Worm (Caenorhabditis elegans) whole organism, midembryonic: ENCODE measurements around the gene F53H1.4.
A peak's percentile ranks its signal among the peaks of the same experiment; 100 is the strongest.

Experiments used
- T22C8.4 ChIP-seq: fragments of 200-800 bp; sonication (Bioruptor generic); IDR thresholded peaks from 2 replicates; pipeline ENCODE4 v1.3.6; 2022; ENCODE audit warnings: missing genetic modification characterization, missing compliant biosample characterization
- cog-1 ChIP-seq: sonication (generic microtip); optimal IDR thresholded peaks from 2 replicates; lab custom pipeline; 2016; ENCODE audit warnings: missing genetic modification characterization, missing compliant biosample characterization
- flt-1 ChIP-seq: fragments of 200-800 bp; sonication (Bioruptor generic); IDR thresholded peaks from 2 replicates; pipeline ENCODE4 v1.3.6; 2022; ENCODE audit warnings: missing genetic modification characterization, missing compliant biosample characterization
- klf-2 ChIP-seq: fragments of 200-800 bp; sonication (Bioruptor generic); conservative IDR thresholded peaks from 2 replicates; pipeline ENCODE4 v1.3.6; 2022; ENCODE audit warnings: missing genetic modification reagents, missing genetic modification characterization, missing compliant biosample characterization
- med-1 ChIP-seq: sonication (generic microtip); optimal IDR thresholded peaks from 2 replicates; lab custom pipeline; 2017; ENCODE audit warnings: missing genetic modification characterization, mild to moderate bottlenecking, missing compliant biosample characterization, antibody characterized with exemption, missing genetic modification reagents; ENCODE audit not compliant: insufficient read depth
- ref-1 ChIP-seq: fragments of 200-800 bp; sonication (Bioruptor generic); conservative IDR thresholded peaks from 2 replicates; pipeline ENCODE4 v1.3.6; 2022; ENCODE audit warnings: missing genetic modification reagents, missing genetic modification characterization, missing compliant biosample characterization
- tab-1 ChIP-seq: fragments of 200-800 bp; sonication (Bioruptor generic); IDR thresholded peaks from 2 replicates; pipeline ENCODE4 v1.3.6; 2022; ENCODE audit warnings: missing genetic modification characterization, missing compliant biosample characterization
- ztf-23 ChIP-seq: fragments of 200-800 bp; sonication (Bioruptor generic); IDR thresholded peaks from 2 replicates; pipeline ENCODE4 v1.3.6; 2022; ENCODE audit warnings: missing genetic modification reagents, missing genetic modification characterization, missing compliant biosample characterization
- ztf-29 ChIP-seq: fragments of 200-800 bp; sonication (Bioruptor generic); IDR thresholded peaks from 2 replicates; pipeline ENCODE4 v1.3.6; 2022; ENCODE audit warnings: missing genetic modification reagents, missing genetic modification characterization, missing compliant biosample characterization

Gene F53H1.4

DNA sequence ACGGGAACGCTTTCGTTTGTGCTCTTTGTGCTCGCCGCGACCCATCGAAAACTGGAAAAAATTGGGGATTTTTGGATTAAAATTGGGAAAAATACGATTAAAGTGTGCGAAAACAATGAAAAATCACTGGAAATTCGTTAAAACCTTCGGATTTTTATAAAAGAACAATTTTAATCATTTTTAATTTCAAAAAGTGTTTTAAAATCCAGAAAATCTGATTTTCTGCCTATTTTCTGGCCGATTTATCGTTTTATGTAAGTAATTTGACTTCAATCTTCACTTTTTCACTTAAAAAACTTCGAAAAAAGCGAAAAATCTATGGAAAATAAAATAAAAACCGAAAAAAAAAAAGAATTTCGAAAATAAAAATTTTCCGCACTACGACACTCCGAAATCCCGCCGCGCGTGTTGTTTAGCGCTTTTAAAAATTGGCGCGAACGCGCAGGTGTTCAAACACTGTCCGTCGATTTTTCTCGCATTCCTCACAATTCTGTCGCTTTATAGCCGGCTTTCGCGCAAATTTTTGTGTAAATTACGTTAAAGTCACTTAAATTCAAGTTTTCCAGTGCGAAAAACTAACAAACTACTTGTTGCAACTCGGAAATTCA lies at the start of gene F53H1.4, which contains the start of gene ddx-46:
Gene F53H1.4, plus strand, starts transcription at position 567 of the 608 bp plus-strand sequence.
Gene ddx-46, minus strand, starts transcription at position 51 of the 608 bp plus-strand sequence.
- TF ChIP-seq flt-1 (GFP tag; lab: Robert Waterston, UW) = 0 out of 2 replicates have a peak, but pooled peaks have one; percentile 18
- TF ChIP-seq klf-2 (GFP tag; lab: Robert Waterston, UW) = no peak

DNA sequence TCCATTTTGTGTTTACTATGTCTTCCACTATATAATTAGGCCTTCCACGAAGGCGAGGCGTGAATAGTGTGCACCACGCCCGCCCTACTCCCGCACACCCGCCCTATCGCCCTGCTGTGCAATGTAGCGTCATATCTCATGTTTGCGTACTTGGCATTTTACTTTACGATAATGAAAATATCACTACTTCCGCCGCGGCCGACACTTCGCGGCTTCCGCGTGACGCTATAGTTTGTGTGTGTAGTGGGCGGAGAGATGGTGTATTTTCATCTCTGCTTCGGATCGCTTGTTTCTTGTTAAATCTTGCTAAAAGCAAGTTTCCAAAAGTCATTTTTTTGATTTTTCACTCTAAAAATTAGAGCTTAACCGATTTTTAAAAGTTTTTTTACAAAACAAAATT lies 49.5 kb upstream of the F53H1.4 start:
- TF ChIP-seq ref-1 (GFP tag; lab: Robert Waterston, UW) (no peak), flt-1 (GFP tag; lab: Robert Waterston, UW) (no peak), ztf-23 (GFP tag; lab: Robert Waterston, UW) (no peak), cog-1 (no peak), med-1 (no peak), tab-1 (no peak), T22C8.4 (GFP tag; lab: Robert Waterston, UW) (no peak), ztf-29 (no peak), klf-2 (GFP tag; lab: Robert Waterston, UW) (no peak)

DNA sequence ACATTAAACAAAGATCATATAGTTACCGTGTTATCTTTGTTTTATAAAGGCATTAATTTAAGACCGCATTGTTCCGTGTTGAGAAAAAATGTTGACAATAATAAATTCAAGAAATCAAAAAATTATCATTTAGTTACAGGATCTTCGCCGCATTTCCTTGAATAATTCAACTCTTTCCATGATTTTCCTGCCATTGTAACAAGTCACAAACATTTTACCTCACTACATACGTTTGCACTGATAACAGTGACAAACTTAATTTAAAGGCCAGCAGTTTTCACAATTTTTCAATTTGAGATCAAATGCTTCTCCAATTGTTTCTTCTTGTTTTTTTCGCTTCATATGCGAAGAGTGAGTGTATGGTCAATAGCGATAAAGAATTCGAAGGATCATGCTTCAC lies 48.9 kb upstream of the F53H1.4 start, which contains the start of gene clec-169:
Gene clec-169, plus strand, starts transcription at position 301 of the 400 bp plus-strand sequence.
- TF ChIP-seq cog-1 (no peak), T22C8.4 (GFP tag; lab: Robert Waterston, UW) (no peak), med-1 (no peak), tab-1 (no peak), ztf-29 (no peak), ztf-23 (GFP tag; lab: Robert Waterston, UW) (no peak), flt-1 (GFP tag; lab: Robert Waterston, UW) (no peak), klf-2 (GFP tag; lab: Robert Waterston, UW) (no peak), ref-1 (GFP tag; lab: Robert Waterston, UW) (no peak)

DNA sequence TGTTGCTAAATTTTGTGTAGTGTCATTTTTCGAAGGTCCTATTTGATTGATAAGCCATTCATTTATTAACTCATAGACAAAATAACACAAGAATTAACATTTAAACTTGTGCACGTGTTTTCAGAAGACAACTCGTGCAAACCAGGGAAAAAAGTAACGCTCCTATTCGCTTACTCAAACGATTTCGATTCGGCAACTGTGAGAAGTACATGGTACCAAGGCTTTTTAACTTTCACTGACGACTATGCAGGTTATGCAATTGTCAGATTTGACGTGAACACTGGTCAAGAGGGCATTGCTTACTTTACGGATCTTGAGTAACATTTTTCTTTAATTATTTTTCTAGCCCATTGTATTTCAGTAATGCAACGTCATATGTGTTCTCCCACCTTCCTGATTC lies 48.0 kb upstream of the F53H1.4 start:
- TF ChIP-seq klf-2 (GFP tag; lab: Robert Waterston, UW) (no peak), ztf-29 (no peak), tab-1 (no peak), ztf-23 (GFP tag; lab: Robert Waterston, UW) (no peak), ref-1 (GFP tag; lab: Robert Waterston, UW) (no peak), cog-1 (no peak), med-1 (no peak), flt-1 (GFP tag; lab: Robert Waterston, UW) (no peak), T22C8.4 (GFP tag; lab: Robert Waterston, UW) (no peak)

DNA sequence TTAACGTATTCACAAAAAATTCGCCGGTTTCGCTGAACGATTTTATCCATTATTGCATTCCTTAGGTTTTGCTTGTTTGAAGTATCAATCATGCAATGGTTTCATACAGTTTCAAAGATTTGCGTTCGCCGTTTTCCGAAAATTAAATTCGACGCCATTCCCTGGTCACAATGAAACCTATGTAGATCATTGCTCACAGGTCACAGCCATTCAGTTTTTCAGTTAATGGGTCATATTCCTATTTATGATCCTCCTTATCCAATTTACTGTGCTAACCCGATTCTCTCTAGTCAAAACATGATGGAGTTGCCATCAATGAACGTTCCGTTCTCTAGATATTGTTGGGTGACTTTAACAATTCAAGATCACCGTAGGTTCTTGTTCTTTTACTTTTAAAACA lies 45.0 kb upstream of the F53H1.4 start, which contains the start of gene F38A1.13:
Gene F38A1.13, plus strand, starts transcription at position 301 of the 400 bp plus-strand sequence.
- TF ChIP-seq T22C8.4 (GFP tag; lab: Robert Waterston, UW) (no peak), tab-1 (no peak), ztf-23 (GFP tag; lab: Robert Waterston, UW) (no peak)

DNA sequence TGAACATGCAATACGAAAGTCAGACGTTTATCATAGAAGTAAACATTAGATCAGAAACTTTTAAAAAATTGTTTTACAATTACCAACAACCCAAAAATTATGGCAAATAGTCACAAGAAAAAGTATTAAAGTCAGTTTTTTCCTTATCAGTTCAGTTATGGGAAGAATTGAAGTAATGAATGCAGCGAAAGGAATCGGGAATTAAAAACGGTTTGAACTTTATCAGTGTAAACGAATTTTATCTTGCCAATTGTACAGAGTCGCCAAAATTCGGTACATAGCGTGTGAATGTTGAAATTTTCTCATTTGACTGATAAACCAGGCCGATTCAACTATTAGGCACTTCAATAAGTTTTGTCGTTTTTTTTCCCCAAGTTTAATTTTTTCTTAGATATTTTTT lies 43.8 kb upstream of the F53H1.4 start:
- TF ChIP-seq flt-1 (GFP tag; lab: Robert Waterston, UW) = no peak
- TF ChIP-seq klf-2 (GFP tag; lab: Robert Waterston, UW) = no peak
- TF ChIP-seq med-1 = no peak
- no peak for TF ChIP-seq ztf-29
- no peak for TF ChIP-seq T22C8.4 (GFP tag; lab: Robert Waterston, UW)
- TF ChIP-seq ref-1 (GFP tag; lab: Robert Waterston, UW) = no peak
- TF ChIP-seq tab-1 = no peak
- no peak for TF ChIP-seq ztf-23 (GFP tag; lab: Robert Waterston, UW)
- TF ChIP-seq cog-1 = no peak

DNA sequence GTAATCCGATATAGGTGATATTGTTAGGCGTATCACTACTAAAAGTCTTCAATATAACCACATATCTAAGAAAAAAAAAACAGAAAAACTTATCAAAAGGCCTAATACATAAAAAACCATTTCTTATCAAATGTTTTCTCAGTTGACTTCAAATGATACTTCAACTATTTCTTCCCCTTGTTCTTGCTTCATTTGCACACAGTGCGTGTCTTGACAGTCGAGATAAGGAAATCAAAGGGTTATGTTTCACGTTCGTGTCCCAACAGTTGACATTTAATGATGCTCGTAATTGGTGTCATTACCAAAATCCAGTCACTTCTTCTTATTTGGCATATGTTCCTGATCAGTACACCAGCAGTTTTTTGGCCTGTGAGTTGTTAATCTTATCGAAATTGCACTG lies 43.2 kb upstream of the F53H1.4 start, which contains the start of gene clec-170:
Gene clec-170, plus strand, starts transcription at position 143 of the 400 bp plus-strand sequence.
- TF ChIP-seq flt-1 (GFP tag; lab: Robert Waterston, UW) = no peak
- TF ChIP-seq ztf-29 = no peak
- TF ChIP-seq med-1 = no peak

DNA sequence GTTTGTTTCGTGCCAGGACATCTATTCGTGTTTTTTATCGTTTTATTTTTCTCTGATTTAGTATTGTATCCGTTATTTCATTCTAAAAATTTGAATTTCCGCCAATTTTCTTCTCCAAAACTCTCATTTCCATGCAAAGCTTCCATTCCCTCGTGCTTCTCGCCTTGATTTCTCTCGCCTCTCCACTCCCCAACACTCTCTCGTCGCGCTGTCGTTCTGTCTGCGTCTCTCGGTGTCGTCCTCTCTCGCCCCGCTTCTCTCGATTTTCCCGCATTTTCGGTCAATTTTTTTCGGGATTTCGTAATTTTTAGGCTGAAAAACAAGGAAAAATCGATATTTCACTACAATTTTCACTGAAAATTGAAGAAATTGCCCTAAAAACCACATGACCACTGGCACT lies 35.4 kb upstream of the F53H1.4 start, which contains the start of gene C09E9.1:
Gene C09E9.1, plus strand, starts transcription at position 286 of the 400 bp plus-strand sequence.
- TF ChIP-seq cog-1 (no peak), ztf-23 (GFP tag; lab: Robert Waterston, UW) (no peak), med-1 (no peak), ztf-29 (no peak), flt-1 (GFP tag; lab: Robert Waterston, UW) (no peak), ref-1 (GFP tag; lab: Robert Waterston, UW) (no peak), klf-2 (GFP tag; lab: Robert Waterston, UW) (no peak), T22C8.4 (GFP tag; lab: Robert Waterston, UW) (no peak), tab-1 (no peak)

DNA sequence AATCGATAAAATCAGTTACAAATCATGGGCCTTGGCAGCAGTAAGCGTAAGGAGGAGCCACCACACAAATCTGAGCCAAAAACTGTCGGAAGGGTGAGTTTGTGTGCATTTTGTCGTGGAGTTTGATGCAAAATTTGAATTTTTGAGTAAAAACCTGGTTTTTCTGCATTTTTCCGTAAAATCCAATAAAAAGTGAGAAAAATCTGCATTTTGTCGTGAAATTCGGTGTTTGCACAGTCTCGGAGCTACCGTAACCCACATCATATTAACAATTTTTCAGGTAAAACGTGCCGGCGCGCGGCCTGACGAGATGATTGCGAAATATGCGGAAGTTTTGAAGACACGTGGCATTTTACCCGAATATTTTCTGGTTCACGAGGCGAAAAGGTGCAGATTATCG lies 34.1 kb upstream of the F53H1.4 start:
- TF ChIP-seq ztf-29 (no peak), cog-1 (no peak), flt-1 (GFP tag; lab: Robert Waterston, UW) (no peak), ztf-23 (GFP tag; lab: Robert Waterston, UW) (no peak), med-1 (no peak), tab-1 (no peak)

DNA sequence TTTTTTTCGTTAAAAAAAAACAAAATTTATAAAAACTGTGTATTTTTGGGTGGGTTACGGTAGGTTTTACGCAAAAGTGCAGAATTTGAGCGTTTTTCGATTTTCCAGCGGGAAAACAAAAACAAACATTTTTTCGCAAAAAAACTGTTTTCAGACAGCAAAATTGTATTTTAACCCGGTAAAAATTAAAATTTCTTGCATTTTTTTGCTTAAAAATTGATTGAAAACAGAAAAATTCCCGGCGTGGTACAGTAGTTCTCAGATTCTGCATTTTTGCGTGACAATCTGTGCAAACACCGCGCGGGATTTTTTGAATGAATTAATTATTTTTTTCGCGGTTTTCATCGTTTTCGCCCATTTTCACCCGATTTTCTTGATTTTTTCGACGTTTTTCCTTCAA lies 32.9 kb upstream of the F53H1.4 start:
- TF ChIP-seq ref-1 (GFP tag; lab: Robert Waterston, UW) = no peak
- no peak for TF ChIP-seq klf-2 (GFP tag; lab: Robert Waterston, UW)
- TF ChIP-seq tab-1 = no peak
- TF ChIP-seq T22C8.4 (GFP tag; lab: Robert Waterston, UW) = no peak
- TF ChIP-seq med-1 = no peak
- TF ChIP-seq cog-1 = no peak
- TF ChIP-seq ztf-29 = no peak
- no peak for TF ChIP-seq ztf-23 (GFP tag; lab: Robert Waterston, UW)

DNA sequence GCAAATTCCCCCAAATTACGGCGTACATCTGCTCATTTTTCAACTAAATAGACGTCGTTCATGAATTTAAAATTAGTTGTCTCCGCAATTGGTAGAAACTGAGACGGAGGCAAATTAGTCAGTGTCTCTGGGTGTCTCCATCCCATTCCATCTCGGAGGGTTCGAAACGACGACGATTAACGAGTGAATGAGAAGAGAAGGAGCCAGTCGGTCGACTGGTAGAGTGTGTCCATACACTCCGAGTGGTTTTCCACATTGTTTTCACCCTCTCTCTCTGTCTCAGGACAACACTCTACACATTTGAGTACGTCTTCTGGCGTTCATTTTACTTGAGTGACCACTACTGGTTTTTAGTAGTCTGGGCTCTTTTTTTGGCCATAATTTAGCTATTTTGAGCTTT lies 31.0 kb upstream of the F53H1.4 start:
- TF ChIP-seq ref-1 (GFP tag; lab: Robert Waterston, UW) (no peak), ztf-29 (no peak), cog-1 (no peak), T22C8.4 (GFP tag; lab: Robert Waterston, UW) (no peak), ztf-23 (GFP tag; lab: Robert Waterston, UW) (no peak), med-1 (no peak), klf-2 (GFP tag; lab: Robert Waterston, UW) (no peak), tab-1 (no peak), flt-1 (GFP tag; lab: Robert Waterston, UW) (no peak)
